Fruit fly (Drosophila melanogaster) whole organism, wandering third instar larva: ENCODE measurements around the gene CG33710.

ENCODE experiments used
- CG32264 ChIP-seq: fragments of 200-800 bp; sonication (Bioruptor generic); optimal IDR thresholded peaks from 2 replicates; lab custom pipeline; 2016; ENCODE audit warnings: missing biosample characterization, missing genetic modification characterization
- CG9705 ChIP-seq: fragments of 200-800 bp; sonication (Bioruptor generic); optimal IDR thresholded peaks from 2 replicates; lab custom pipeline; 2018; ENCODE audit warnings: missing biosample characterization, mild to moderate bottlenecking, missing genetic modification characterization
- CrebA ChIP-seq: fragments of 200-800 bp; sonication (Bioruptor generic); optimal IDR thresholded peaks from 2 replicates; lab custom pipeline; 2016; ENCODE audit warnings: missing biosample characterization, mild to moderate bottlenecking, missing genetic modification characterization, borderline replicate concordance
- Dfd ChIP-seq: fragments of >200 bp; optimal IDR thresholded peaks from 2 replicates; lab custom pipeline; 2017; ENCODE audit warnings: missing biosample characterization, missing genetic modification characterization
- Dif ChIP-seq: fragments of 200-275, 200-300 bp; sonication (Bioruptor generic); optimal IDR thresholded peaks from 2 replicates; lab custom pipeline; 2018; ENCODE audit warnings: missing biosample characterization, missing genetic modification characterization; ENCODE audit not compliant: partially characterized antibody
- HLH106 ChIP-seq: fragments of 200-800 bp; optimal IDR thresholded peaks from 3 replicates; lab custom pipeline; 2019; ENCODE audit warnings: missing biosample characterization, mild to moderate bottlenecking, missing genetic modification characterization, moderate library complexity
- Hnf4 ChIP-seq: fragments of 200-800 bp; sonication (Bioruptor generic); optimal IDR thresholded peaks from 2 replicates; lab custom pipeline; 2016; ENCODE audit warnings: missing biosample characterization, mild to moderate bottlenecking, missing genetic modification characterization
- Hr78 ChIP-seq: fragments of >200 bp; optimal IDR thresholded peaks from 2 replicates; lab custom pipeline; 2017; ENCODE audit warnings: missing biosample characterization, missing genetic modification characterization
- Hr83 ChIP-seq: fragments of 200-300 bp; sonication (Bioruptor generic); optimal IDR thresholded peaks from 2 replicates; lab custom pipeline; 2016; ENCODE audit warnings: missing biosample characterization, mild to moderate bottlenecking, missing genetic modification characterization, moderate library complexity; ENCODE audit not compliant: poor library complexity, severe bottlenecking
- Jra ChIP-seq: sonication (Bioruptor generic); optimal IDR thresholded peaks from 2 replicates; lab custom pipeline; 2016; ENCODE audit warnings: missing biosample characterization, missing genetic modification characterization
- Myc ChIP-seq: fragments of >200 bp; optimal IDR thresholded peaks from 2 replicates; lab custom pipeline; 2017
- N ChIP-seq: fragments of >200 bp; optimal IDR thresholded peaks from 2 replicates; lab custom pipeline; 2018; ENCODE audit warnings: missing biosample characterization, missing external identifiers, missing genetic modification characterization
- OdsH ChIP-seq: fragments of 200-800 bp; sonication (Bioruptor generic); optimal IDR thresholded peaks from 2 replicates; lab custom pipeline; 2016; ENCODE audit warnings: missing biosample characterization, mild to moderate bottlenecking, missing genetic modification characterization
- Rel ChIP-seq, 2 experiments: fragments of 200-800 bp; sonication (Bioruptor generic) in 1 of 2; optimal IDR thresholded peaks; 2 replicates in 1 of 2; 3 replicates in 1 of 2; lab custom pipeline; 2016 to 2019; ENCODE audit warnings: mild to moderate bottlenecking in 2 of 2, missing biosample characterization in 2 of 2, missing genetic modification characterization in 2 of 2, moderate library complexity in 1 of 2
- Sp1 ChIP-seq: fragments of 200-800 bp; sonication (Bioruptor generic); optimal IDR thresholded peaks from 3 replicates; lab custom pipeline; 2019; ENCODE audit warnings: missing biosample characterization, mild to moderate bottlenecking, missing genetic modification characterization, moderate library complexity
- Vsx2 ChIP-seq: fragments of 200-300, 225-300 bp; sonication (Bioruptor generic); optimal IDR thresholded peaks from 2 replicates; lab custom pipeline; 2018; ENCODE audit warnings: missing biosample characterization, missing genetic modification characterization; ENCODE audit not compliant: partially characterized antibody
- br ChIP-seq: fragments of 200-800 bp; sonication (Bioruptor generic); optimal IDR thresholded peaks from 2 replicates; lab custom pipeline; 2016; ENCODE audit warnings: missing biosample characterization, missing genetic modification characterization
- brk ChIP-seq: fragments of 200-800 bp; sonication (Bioruptor generic); optimal IDR thresholded peaks from 2 replicates; lab custom pipeline; 2016; ENCODE audit warnings: missing biosample characterization, mild to moderate bottlenecking, missing genetic modification characterization
- dl ChIP-seq, 2 experiments: fragments of 175-275, 200-275 bp in 1 of 2; fragments of 200-275 bp in 1 of 2; sonication (Bioruptor generic); optimal IDR thresholded peaks; lab custom pipeline; 2018; ENCODE audit warnings: mild to moderate bottlenecking in 2 of 2, missing biosample characterization in 2 of 2, missing genetic modification characterization in 2 of 2, moderate library complexity in 2 of 2; ENCODE audit not compliant: partially characterized antibody in 2 of 2, insufficient read depth in 1 of 2
- dmrt93B ChIP-seq: fragments of 200-800 bp; sonication (Bioruptor generic); optimal IDR thresholded peaks from 2 replicates; lab custom pipeline; 2018; ENCODE audit warnings: missing biosample characterization, mild to moderate bottlenecking, missing genetic modification characterization
- dsf ChIP-seq: sonication (Bioruptor generic); optimal IDR thresholded peaks from 2 replicates; lab custom pipeline; 2016; ENCODE audit warnings: missing biosample characterization, missing genetic modification characterization, borderline replicate concordance
- foxo ChIP-seq, 2 experiments: fragments of 200-800 bp; sonication (Bioruptor generic); optimal IDR thresholded peaks; 2 replicates in 1 of 2; 3 replicates in 1 of 2; lab custom pipeline; 2016 to 2017; ENCODE audit warnings: missing biosample characterization in 2 of 2, missing genetic modification characterization in 2 of 2
- fru ChIP-seq: fragments of 200-800 bp; sonication (Bioruptor generic); optimal IDR thresholded peaks from 3 replicates; lab custom pipeline; 2016; ENCODE audit warnings: missing biosample characterization, mild to moderate bottlenecking, missing genetic modification characterization
- h ChIP-seq: fragments of 200-800 bp; sonication (Bioruptor generic); optimal IDR thresholded peaks from 3 replicates; lab custom pipeline; 2016; ENCODE audit warnings: missing biosample characterization, mild to moderate bottlenecking, missing genetic modification characterization
- jim ChIP-seq: fragments of 175-275, 200-325 bp; sonication (Bioruptor generic); optimal IDR thresholded peaks from 2 replicates; lab custom pipeline; 2016; ENCODE audit warnings: missing biosample characterization, mild to moderate bottlenecking, missing genetic modification characterization
- lola ChIP-seq: fragments of >200 bp; optimal IDR thresholded peaks from 2 replicates; lab custom pipeline; 2017; ENCODE audit warnings: missing biosample characterization, missing genetic modification characterization
- pan ChIP-seq: fragments of >200 bp; optimal IDR thresholded peaks from 2 replicates; lab custom pipeline; 2017
- psq ChIP-seq: fragments of 200-800 bp; sonication (Bioruptor generic); optimal IDR thresholded peaks from 3 replicates; lab custom pipeline; 2017; ENCODE audit warnings: missing biosample characterization, mild to moderate bottlenecking, missing genetic modification characterization, moderate library complexity
- rgr ChIP-seq: fragments of 200-800 bp; sonication (Bioruptor generic); optimal IDR thresholded peaks from 3 replicates; lab custom pipeline; 2016; ENCODE audit warnings: missing biosample characterization, mild to moderate bottlenecking, missing genetic modification characterization
- sage ChIP-seq: fragments of 200-800 bp; sonication (Bioruptor generic); optimal IDR thresholded peaks from 2 replicates; lab custom pipeline; 2016; ENCODE audit warnings: missing biosample characterization, mild to moderate bottlenecking, missing genetic modification characterization
- sv ChIP-seq: fragments of 200-800 bp; sonication (Bioruptor generic); optimal IDR thresholded peaks from 3 replicates; lab custom pipeline; 2016; ENCODE audit warnings: missing biosample characterization, missing genetic modification characterization
- tai ChIP-seq: sonication (Bioruptor generic); optimal IDR thresholded peaks from 2 replicates; lab custom pipeline; 2016; ENCODE audit warnings: missing biosample characterization, missing genetic modification characterization
- usp ChIP-seq: fragments of >200 bp; optimal IDR thresholded peaks from 2 replicates; lab custom pipeline; 2017; ENCODE audit warnings: missing biosample characterization, missing genetic modification characterization
- woc ChIP-seq: sonication (Bioruptor generic); optimal IDR thresholded peaks from 2 replicates; lab custom pipeline; 2016; ENCODE audit warnings: missing biosample characterization, mild to moderate bottlenecking, missing genetic modification characterization

The CG33710 gene

dm6 chr3L:19988891-19989290 lies 36.3 kb upstream of the CG33710 start, which contains the start of gene Csas:
Csas (minus strand) TSS chr3L:19988991.
- TF ChIP-seq jim (GFP tag; lab: Kevin White, UChicago), result no peak
- TF ChIP-seq pan (lab: Kevin White, UChicago), result no peak
- no peak for TF ChIP-seq CG9705 (GFP tag; lab: Kevin White, UChicago)
- no peak for TF ChIP-seq dmrt93B (GFP tag; lab: Kevin White, UChicago)
- TF ChIP-seq Vsx2 (GFP tag; lab: Kevin White, UChicago), result no peak
- TF ChIP-seq sv (GFP tag; lab: Kevin White, UChicago), result no peak
- no peak for TF ChIP-seq fru (GFP tag; lab: Kevin White, UChicago)
- no peak for TF ChIP-seq dsf (GFP tag; lab: Kevin White, UChicago)
- no peak for TF ChIP-seq CG32264 (GFP tag; lab: Kevin White, UChicago)
- no peak for TF ChIP-seq Dfd (GFP tag; lab: Kevin White, UChicago)
- TF ChIP-seq lola (GFP tag; lab: Kevin White, UChicago), result no peak
- no peak for TF ChIP-seq Jra (GFP tag; lab: Kevin White, UChicago)
- no peak for TF ChIP-seq rgr
- TF ChIP-seq sage (GFP tag; lab: Kevin White, UChicago), result no peak
- TF ChIP-seq, all 38 proteins: peak for 0

- TF ChIP-seq Hr83 (GFP tag; lab: Kevin White, UChicago) (no peak), CG32264 (GFP tag; lab: Kevin White, UChicago) (no peak), brk (GFP tag; lab: Kevin White, UChicago) (no peak), N (no peak), Hr78 (no peak), HLH106 (tag; lab: Kevin White, UChicago) (no peak), tai (GFP tag; lab: Kevin White, UChicago) (no peak), CG9705 (GFP tag; lab: Kevin White, UChicago) (no peak), rgr (no peak), dsf (GFP tag; lab: Kevin White, UChicago) (no peak)
- TF ChIP-seq, all 38 proteins: peak for 0
Measured at dm6 chr3L:19985768-19986167, 33.2 kb upstream of the CG33710 start, which contains the start of the genes hale and schuy. hale (minus strand) TSS chr3L:19985868. schuy (plus strand) TSS chr3L:19986093.

DNA sequence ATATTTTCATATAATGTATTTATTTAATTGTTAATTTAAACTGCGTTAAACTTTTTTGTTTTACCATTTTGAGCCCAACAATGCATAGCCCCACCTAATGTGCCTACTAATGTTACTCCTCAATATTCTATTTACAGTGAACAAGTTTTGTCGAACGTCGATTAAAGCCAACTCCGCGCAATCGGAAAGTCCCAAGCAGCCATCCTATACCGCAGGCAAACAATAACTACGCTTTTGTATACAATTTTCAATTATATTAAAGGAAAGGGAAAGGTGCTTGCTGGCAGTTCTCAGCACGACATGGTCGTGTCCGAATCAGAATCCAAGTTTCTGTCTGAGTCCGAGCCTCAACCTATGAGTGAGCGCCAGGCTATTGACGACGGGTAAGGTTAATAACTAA lies 28.8 kb upstream of the CG33710 start, which contains the start of gene CG17732:
CG17732 (plus strand) TSS at position 301 of the 400 bp plus-strand sequence.
- no peak for TF ChIP-seq psq (GFP tag; lab: Kevin White, UChicago)
- TF ChIP-seq OdsH (GFP tag; lab: Kevin White, UChicago), result no peak
- no peak for TF ChIP-seq foxo (GFP tag; optimal IDR thresholded peaks at IDR 0.05; lab: Kevin White, UChicago)
- no peak for TF ChIP-seq lola (GFP tag; lab: Kevin White, UChicago)
- TF ChIP-seq woc, result no peak
- TF ChIP-seq sage (GFP tag; lab: Kevin White, UChicago), result no peak
- no peak for TF ChIP-seq br (GFP tag; lab: Kevin White, UChicago)
- no peak for TF ChIP-seq dl (GFP tag; optimal IDR thresholded peaks at IDR 0.05; lab: Kevin White, UChicago; ENCODE audit: insufficient read depth in 1 of 2, partially characterized antibody in 2 of 2)
- TF ChIP-seq jim (GFP tag; lab: Kevin White, UChicago), result no peak
- no peak for TF ChIP-seq Myc (lab: Kevin White, UChicago)
- no peak for TF ChIP-seq CG9705 (GFP tag; lab: Kevin White, UChicago)
- TF ChIP-seq HLH106 (tag; lab: Kevin White, UChicago), result no peak
- no peak for TF ChIP-seq Jra (GFP tag; lab: Kevin White, UChicago)
- TF ChIP-seq h (GFP tag; lab: Kevin White, UChicago), result no peak
- no peak for TF ChIP-seq Rel (GFP tag; optimal IDR thresholded peaks at IDR 0.05; lab: Kevin White, UChicago)
- no peak for TF ChIP-seq Rel (tag; optimal IDR thresholded peaks at IDR 0.05; lab: Kevin White, UChicago)
- TF ChIP-seq Hnf4, result no peak
- TF ChIP-seq Dfd (GFP tag; lab: Kevin White, UChicago), result no peak
- TF ChIP-seq usp (GFP tag; lab: Kevin White, UChicago), result no peak
- TF ChIP-seq Dif (GFP tag; lab: Kevin White, UChicago), result no peak
- no peak for TF ChIP-seq CrebA (GFP tag; lab: Kevin White, UChicago)

DNA sequence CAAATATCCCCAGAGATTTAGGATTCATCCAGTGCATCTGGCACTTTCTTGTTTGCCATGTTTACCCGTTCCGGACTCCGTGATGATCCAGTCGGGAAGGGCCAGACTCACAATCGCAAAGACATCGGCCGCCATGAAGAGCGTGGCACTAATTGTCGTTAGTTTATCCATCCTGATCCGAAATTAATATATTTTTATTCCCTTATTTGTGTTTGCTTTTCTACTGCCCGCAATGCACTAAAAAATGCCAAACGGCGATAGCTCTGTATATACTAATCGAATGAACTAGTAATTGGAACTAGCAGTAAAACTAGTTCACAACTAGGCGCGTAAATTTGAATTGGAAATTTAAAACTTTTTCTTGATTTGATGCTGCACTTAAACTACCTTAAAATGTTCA lies 27.0 kb upstream of the CG33710 start, which contains the start of gene CG14182:
CG14182 (minus strand) TSS at position 221 of the 400 bp plus-strand sequence.
- TF ChIP-seq psq (GFP tag; lab: Kevin White, UChicago) (no peak), fru (GFP tag; lab: Kevin White, UChicago) (no peak), Hr83 (GFP tag; lab: Kevin White, UChicago) (no peak), Hr78 (no peak), HLH106 (tag; lab: Kevin White, UChicago) (no peak), jim (GFP tag; lab: Kevin White, UChicago) (no peak), Sp1 (GFP tag; lab: Kevin White, UChicago) (no peak), Myc (lab: Kevin White, UChicago) (no peak), usp (GFP tag; lab: Kevin White, UChicago) (no peak), Dif (GFP tag; lab: Kevin White, UChicago) (no peak), Rel (GFP tag; optimal IDR thresholded peaks at IDR 0.05; lab: Kevin White, UChicago) (no peak), Rel (tag; optimal IDR thresholded peaks at IDR 0.05; lab: Kevin White, UChicago) (no peak), Jra (GFP tag; lab: Kevin White, UChicago) (no peak), h (GFP tag; lab: Kevin White, UChicago) (no peak), woc (no peak), foxo (GFP tag; optimal IDR thresholded peaks at IDR 0.05; lab: Kevin White, UChicago) (no peak), Vsx2 (GFP tag; lab: Kevin White, UChicago) (no peak)
